Worm (Caenorhabditis elegans): Measurements from ENCODE around the gene srz-90.

- TF ChIP-seq him-1 (tag; optimal IDR thresholded peaks at IDR 0.05) = no peak
- no peak for TF ChIP-seq W03F9.2 (tag; optimal IDR thresholded peaks at IDR 0.05)
Observed at ce11 chrV:17513831-17514230, 14.0 kb upstream of the srz-90 start.
